Fruit fly (Drosophila melanogaster): ENCODE results near the gene msd5.
A peak's percentile ranks its signal among the peaks of the same experiment; 100 is the strongest.

The msd5 gene

dm6 chr3L:1313039-1313766, 19.7 kb downstream of the msd5 start, which contains the start of the genes sturkopf and Herc4:
TSS of gene sturkopf (minus strand) at chr3L:1313377.
TSS of gene Herc4 (plus strand) at chr3L:1313696.
- TF ChIP-seq Ets98B (GFP tag; IDR thresholded peaks at IDR 0.05) (peak; percentile 44), CG12605 (GFP tag; IDR thresholded peaks at IDR 0.05) (peak; percentile 54), CG14655 (GFP tag; optimal IDR thresholded peaks at IDR 0.05) (no peak), fd96Ca (GFP tag; IDR thresholded peaks at IDR 0.05) (peak; percentile 60), CG32121 (GFP tag; IDR thresholded peaks at IDR 0.05) (0 out of 2 replicates have a peak, but pooled peaks have one; percentile 24), CG8159 (tag; optimal IDR thresholded peaks at IDR 0.05) (peak; percentile 68), Pif1B (GFP tag; optimal IDR thresholded peaks at IDR 0.05) (no peak), CG34367 (tag; optimal IDR thresholded peaks at IDR 0.05) (peak; percentile 39), Pif1A (GFP tag; optimal IDR thresholded peaks at IDR 0.05) (no peak), CG4496 (GFP tag; IDR thresholded peaks at IDR 0.05) (peak; percentile 59; the same call in 2 of the 3 replicates), D1 (tag; optimal IDR thresholded peaks at IDR 0.05) (no peak), CG15710 (tag; optimal IDR thresholded peaks at IDR 0.05) (peak; percentile 75), CG17806 (tag; optimal IDR thresholded peaks at IDR 0.05) (peak; percentile 18), EcR (GFP tag; optimal IDR thresholded peaks at IDR 0.05) (peak; percentile 68), Snoo (tag; optimal IDR thresholded peaks at IDR 0.05) (peak; percentile 90), rn (GFP tag; IDR thresholded peaks at IDR 0.05) (no peak), CG10348 (GFP tag; IDR thresholded peaks at IDR 0.05) (no peak), CG8301 (tag; optimal IDR thresholded peaks at IDR 0.05) (peak; percentile 63), gl (tag; optimal IDR thresholded peaks at IDR 0.05) (no peak), CG9948 (tag; optimal IDR thresholded peaks at IDR 0.05) (peak; percentile 64), CG13204 (GFP tag; optimal IDR thresholded peaks at IDR 0.05) (no peak)

dm6 chr3L:1307005-1307632, 25.8 kb downstream of the msd5 start, which contains the start of the genes Ctr9 and Nt5a:
TSS of gene Ctr9 (plus strand) at chr3L:1307224.
TSS of gene Nt5a (minus strand) at chr3L:1307418.
- TF ChIP-seq CG8301 (tag; optimal IDR thresholded peaks at IDR 0.05) (no peak), CG14655 (GFP tag; optimal IDR thresholded peaks at IDR 0.05) (no peak), CG9948 (tag; optimal IDR thresholded peaks at IDR 0.05) (no peak), fd96Ca (GFP tag; IDR thresholded peaks at IDR 0.05) (peak; percentile 49; the same call in 1 of the 3 replicates), CG4496 (GFP tag; IDR thresholded peaks at IDR 0.05) (peak; percentile 9; the same call in 1 of the 3 replicates), EcR (GFP tag; optimal IDR thresholded peaks at IDR 0.05) (peak; percentile 25), CG15710 (tag; optimal IDR thresholded peaks at IDR 0.05) (peak; percentile 23), Ets98B (GFP tag; IDR thresholded peaks at IDR 0.05) (peak; percentile 41), CG32121 (GFP tag; IDR thresholded peaks at IDR 0.05) (peak; percentile 13; the same call in 1 of the 2 replicates)

DNA sequence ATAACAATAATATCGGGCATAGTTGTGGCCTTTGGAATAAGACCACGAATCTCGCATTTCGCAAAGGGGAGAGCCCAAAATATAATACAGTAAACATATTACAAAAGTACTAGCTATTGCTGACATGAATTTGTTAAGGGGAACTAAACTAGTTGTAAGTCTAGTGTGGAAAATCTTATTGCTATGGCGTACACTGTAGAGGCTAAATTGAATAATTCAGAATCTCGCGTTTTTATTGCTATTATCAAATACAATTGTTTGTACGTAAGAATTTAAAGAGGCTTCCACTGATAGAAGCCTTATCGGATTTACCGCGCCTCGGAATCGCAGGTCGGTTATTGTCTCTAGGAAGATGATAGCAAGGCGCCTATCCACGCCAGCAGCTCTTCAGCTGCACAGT, 27.6 kb downstream of the msd5 start:
- TF ChIP-seq CG8301 (tag; optimal IDR thresholded peaks at IDR 0.05) (no peak), CG8159 (tag; optimal IDR thresholded peaks at IDR 0.05) (no peak), Pif1B (GFP tag; optimal IDR thresholded peaks at IDR 0.05) (no peak), CG15710 (tag; optimal IDR thresholded peaks at IDR 0.05) (no peak), CG4496 (GFP tag; IDR thresholded peaks at IDR 0.05) (no peak), CG9948 (tag; optimal IDR thresholded peaks at IDR 0.05) (no peak), D1 (tag; optimal IDR thresholded peaks at IDR 0.05) (no peak), CG34367 (tag; optimal IDR thresholded peaks at IDR 0.05) (no peak), Ets98B (GFP tag; IDR thresholded peaks at IDR 0.05) (no peak), CG14655 (GFP tag; optimal IDR thresholded peaks at IDR 0.05) (no peak), CG32121 (GFP tag; IDR thresholded peaks at IDR 0.05) (no peak), CG12605 (GFP tag; IDR thresholded peaks at IDR 0.05) (no peak), Pif1A (GFP tag; optimal IDR thresholded peaks at IDR 0.05) (no peak), EcR (GFP tag; optimal IDR thresholded peaks at IDR 0.05) (no peak), fd96Ca (GFP tag; IDR thresholded peaks at IDR 0.05) (no peak), CG13204 (GFP tag; optimal IDR thresholded peaks at IDR 0.05) (no peak), CG17806 (tag; optimal IDR thresholded peaks at IDR 0.05) (no peak), Snoo (tag; optimal IDR thresholded peaks at IDR 0.05) (no peak), CG10348 (GFP tag; IDR thresholded peaks at IDR 0.05) (no peak)

DNA sequence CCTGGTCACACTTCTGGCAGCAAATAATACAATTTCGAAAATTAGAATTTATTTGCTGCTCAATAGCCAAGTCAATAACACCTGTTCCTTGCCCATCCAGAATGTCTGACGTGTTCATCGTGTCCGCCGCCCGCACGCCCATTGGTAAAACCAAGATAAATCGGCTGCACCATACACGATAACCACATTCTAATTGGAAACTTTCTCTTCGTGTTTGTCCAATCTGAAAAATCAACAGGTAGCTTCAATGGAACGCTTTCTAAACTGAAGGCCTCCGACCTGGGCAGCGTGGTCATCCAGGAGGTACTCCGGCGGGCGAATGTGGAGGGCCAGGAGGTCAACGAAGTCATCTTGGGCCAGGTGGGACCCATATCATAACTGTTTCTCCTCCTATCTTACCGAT, 30.0 kb downstream of the msd5 start:
- TF ChIP-seq CG13204 (GFP tag; optimal IDR thresholded peaks at IDR 0.05) (no peak), Pif1A (GFP tag; optimal IDR thresholded peaks at IDR 0.05) (no peak), CG10348 (GFP tag; IDR thresholded peaks at IDR 0.05) (no peak), Snoo (tag; optimal IDR thresholded peaks at IDR 0.05) (no peak), CG8301 (tag; optimal IDR thresholded peaks at IDR 0.05) (no peak), CG32121 (GFP tag; IDR thresholded peaks at IDR 0.05) (no peak), CG15710 (tag; optimal IDR thresholded peaks at IDR 0.05) (no peak), gl (tag; optimal IDR thresholded peaks at IDR 0.05) (no peak), Pif1B (GFP tag; optimal IDR thresholded peaks at IDR 0.05) (no peak), CG34367 (tag; optimal IDR thresholded peaks at IDR 0.05) (no peak), CG8159 (tag; optimal IDR thresholded peaks at IDR 0.05) (no peak), EcR (GFP tag; optimal IDR thresholded peaks at IDR 0.05) (no peak), CG17806 (tag; optimal IDR thresholded peaks at IDR 0.05) (no peak), CG14655 (GFP tag; optimal IDR thresholded peaks at IDR 0.05) (no peak), CG12605 (GFP tag; IDR thresholded peaks at IDR 0.05) (no peak), D1 (tag; optimal IDR thresholded peaks at IDR 0.05) (no peak), fd96Ca (GFP tag; IDR thresholded peaks at IDR 0.05) (no peak), CG4496 (GFP tag; IDR thresholded peaks at IDR 0.05) (no peak)
